Fruit fly (Drosophila melanogaster): ENCODE results near the gene nht.

Gene nht

DNA sequence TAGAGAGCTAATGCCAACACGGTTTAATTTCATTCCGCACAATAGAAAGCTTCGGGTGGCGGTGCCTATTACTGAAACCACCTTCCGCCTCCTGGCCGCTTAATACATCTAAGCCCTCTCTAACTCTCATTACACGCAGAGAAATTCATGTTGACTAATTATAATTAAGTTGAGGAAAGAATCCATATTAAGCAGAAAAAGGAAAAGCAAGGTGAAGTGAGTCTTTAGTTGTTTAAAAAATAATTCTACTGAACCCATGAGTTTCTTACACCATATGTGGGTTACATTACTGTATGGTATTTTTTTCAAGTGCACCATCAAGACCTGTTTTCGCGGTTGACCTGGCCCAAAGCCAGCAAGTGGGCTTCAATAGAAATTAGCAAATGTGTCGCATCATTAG is 26.6 kb upstream of the nht start (continued):
- TF ChIP-seq Ets96B (tag; optimal IDR thresholded peaks at IDR 0.05) = no peak
- TF ChIP-seq Hr4 (GFP tag; optimal IDR thresholded peaks at IDR 0.05) = peak; percentile 59
- TF ChIP-seq Smox (GFP tag; optimal IDR thresholded peaks at IDR 0.05) = no peak
- TF ChIP-seq Sox14 (GFP tag; optimal IDR thresholded peaks at IDR 0.05) = no peak
- TF ChIP-seq dac (GFP tag; optimal IDR thresholded peaks at IDR 0.05) = no peak
- no peak for TF ChIP-seq CG10631 (GFP tag; optimal IDR thresholded peaks at IDR 0.05)
- no peak for TF ChIP-seq net (GFP tag; optimal IDR thresholded peaks at IDR 0.05)

DNA sequence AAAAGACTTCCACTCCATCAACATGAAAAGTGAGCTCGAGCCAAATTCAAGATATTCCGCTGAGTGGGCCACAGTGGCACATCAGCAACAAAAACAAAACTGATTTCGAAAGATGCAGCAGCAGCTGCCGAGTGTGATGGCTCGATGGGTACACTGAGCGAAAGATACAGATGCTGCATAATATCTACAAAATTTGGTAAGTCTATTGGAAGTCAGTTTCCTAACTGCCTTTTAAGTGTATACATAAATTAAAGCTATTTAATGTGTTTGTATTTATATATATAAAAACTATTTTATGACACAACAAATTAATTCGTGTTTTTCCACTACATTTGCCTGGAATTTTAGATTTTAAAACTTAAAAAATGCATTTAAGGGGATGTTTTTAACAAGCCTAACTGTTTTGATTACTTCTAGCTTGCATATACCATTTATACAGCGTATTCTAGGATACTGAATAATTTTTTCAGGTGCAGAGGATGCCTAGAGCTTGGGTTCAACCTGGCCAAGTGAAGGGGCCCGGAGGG is 24.7 kb upstream of the nht start:
- TF ChIP-seq Sox102F (GFP tag; optimal IDR thresholded peaks at IDR 0.05) (no peak), dac (GFP tag; optimal IDR thresholded peaks at IDR 0.05) (peak; percentile 28), lz (GFP tag; optimal IDR thresholded peaks at IDR 0.05) (no peak), acj6 (GFP tag; optimal IDR thresholded peaks at IDR 0.05) (no peak), Eip78C (GFP tag) (peak; percentile 63), CG15336 (GFP tag; IDR thresholded peaks at IDR 0.05) (0 out of 2 replicates have a peak, but pooled peaks have one; percentile 17), svp (GFP tag) (peak; percentile 45), CG6808 (GFP tag; optimal IDR thresholded peaks at IDR 0.05) (peak; percentile 13), Ets96B (tag; optimal IDR thresholded peaks at IDR 0.05) (no peak), spab (GFP tag; optimal IDR thresholded peaks at IDR 0.05) (peak; percentile 7), pdm3 (GFP tag; optimal IDR thresholded peaks at IDR 0.05) (no peak), Hr38 (GFP tag; optimal IDR thresholded peaks at IDR 0.05) (no peak), CG8119 (GFP tag; IDR thresholded peaks at IDR 0.05) (0 out of 3 replicates have a peak, but pooled peaks have one; percentile 21), CG4318 (GFP tag; optimal IDR thresholded peaks at IDR 0.05) (peak; percentile 18), OdsH (GFP tag; optimal IDR thresholded peaks at IDR 0.05) (peak; percentile 20), Lpt (GFP tag; optimal IDR thresholded peaks at IDR 0.05) (no peak), Met (GFP tag; optimal IDR thresholded peaks at IDR 0.05) (no peak), esn (GFP tag; optimal IDR thresholded peaks at IDR 0.05) (no peak), CG3919 (GFP tag; optimal IDR thresholded peaks at IDR 0.05) (peak; percentile 19), CG32006 (GFP tag; optimal IDR thresholded peaks at IDR 0.05) (peak; percentile 69), achi (GFP tag; optimal IDR thresholded peaks at IDR 0.05) (peak; percentile 32), CG10631 (GFP tag; optimal IDR thresholded peaks at IDR 0.05) (peak; percentile 31), Hr4 (GFP tag; optimal IDR thresholded peaks at IDR 0.05) (peak; percentile 28), CG6163 (GFP tag; IDR thresholded peaks at IDR 0.05) (no peak), Ets21C (GFP tag; optimal IDR thresholded peaks at IDR 0.05) (no peak), fkh (GFP tag; optimal IDR thresholded peaks at IDR 0.05) (no peak)

DNA sequence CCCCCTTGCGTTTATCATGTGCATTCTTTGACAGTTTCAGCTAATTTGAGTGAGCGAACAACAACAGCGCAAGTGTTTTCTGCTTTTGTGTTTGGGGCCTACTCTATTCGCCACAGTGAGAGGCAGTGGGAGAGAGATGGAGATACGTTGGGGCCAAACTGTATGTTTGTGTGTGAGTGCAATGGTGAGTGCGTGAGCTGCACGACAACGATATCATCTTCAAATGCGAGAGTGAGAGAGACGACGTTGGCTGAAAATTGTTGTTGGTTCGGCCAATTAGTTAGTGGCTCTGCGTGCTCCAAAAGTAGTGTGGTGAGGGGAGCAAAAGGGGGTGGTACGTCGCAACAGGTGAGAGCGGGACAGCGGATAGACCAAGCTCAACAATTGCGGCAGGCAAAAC is 20.9 kb upstream of the nht start:
- TF ChIP-seq pdm3 (GFP tag; optimal IDR thresholded peaks at IDR 0.05) (no peak), Eip78C (GFP tag) (peak; percentile 49), Hr4 (GFP tag; optimal IDR thresholded peaks at IDR 0.05) (no peak), svp (GFP tag) (no peak), fkh (GFP tag; optimal IDR thresholded peaks at IDR 0.05) (peak; percentile 33), CG6276 (GFP tag; optimal IDR thresholded peaks at IDR 0.05) (peak; percentile 22), cyc (GFP tag; optimal IDR thresholded peaks at IDR 0.05) (no peak), fd85E (GFP tag; optimal IDR thresholded peaks at IDR 0.05) (no peak), ss (GFP tag; optimal IDR thresholded peaks at IDR 0.05) (peak in 1 of 2 experiments; percentile 61), Eip93F (GFP tag; optimal IDR thresholded peaks at IDR 0.05) (no peak), Eip75B (GFP tag; optimal IDR thresholded peaks at IDR 0.05) (no peak), CG3032 (tag; optimal IDR thresholded peaks at IDR 0.05) (no peak), CG10631 (GFP tag; optimal IDR thresholded peaks at IDR 0.05) (no peak), CG10669 (GFP tag; optimal IDR thresholded peaks at IDR 0.05) (no peak)
